Worm (Caenorhabditis elegans): ENCODE measurements around the gene ttr-8.

DNA sequence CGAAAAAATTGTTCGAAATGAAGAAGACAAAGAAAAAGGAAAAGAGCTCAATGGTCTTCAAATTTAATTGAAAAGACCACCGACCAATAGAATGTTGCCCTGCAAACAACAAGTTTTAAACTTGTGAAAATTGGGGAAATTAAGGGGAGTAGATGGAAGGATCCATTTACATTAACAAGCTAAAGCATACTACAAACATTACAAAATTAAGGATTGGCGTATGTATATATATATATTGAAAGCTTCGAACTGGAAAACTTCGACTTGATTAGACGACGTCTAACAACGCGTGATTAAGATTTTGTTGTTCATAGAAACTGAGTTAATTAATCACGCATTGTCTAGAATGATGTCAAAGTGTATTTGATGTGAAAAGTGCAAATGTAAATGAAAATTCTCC is 23.1 kb upstream of the ttr-8 start, which contains the start of gene R13A5.15:
- TF ChIP-seq tbx-37 (GFP tag; conservative IDR thresholded peaks at IDR 0.05) (no peak), hmg-4 (GFP tag; optimal IDR thresholded peaks at IDR 0.05) (no peak), ceh-13 (GFP tag; optimal IDR thresholded peaks at IDR 0.05) (no peak), ama-1 (optimal IDR thresholded peaks at IDR 0.05) (no peak), scrt-1 (GFP tag; IDR thresholded peaks at IDR 0.05) (no peak), tra-4 (tag; optimal IDR thresholded peaks at IDR 0.05) (no peak), B0310.2 (tag; optimal IDR thresholded peaks at IDR 0.05) (no peak), flt-1 (GFP tag; IDR thresholded peaks at IDR 0.05) (no peak), tbx-11 (GFP tag; IDR thresholded peaks at IDR 0.05) (no peak), hmbx-1 (tag; optimal IDR thresholded peaks at IDR 0.05) (no peak), aly-1 (tag; optimal IDR thresholded peaks at IDR 0.05) (no peak)
